Fruit fly (Drosophila melanogaster) whole organism, pupa: ENCODE data around the gene Spn28F.

Experiments used
- CG14655 ChIP-seq: fragments of 200-800 bp; sonication (Bioruptor generic); optimal IDR thresholded peaks from 3 replicates; lab custom pipeline; 2017; ENCODE audit warnings: mild to moderate bottlenecking, missing biosample characterization, missing genetic modification reagents, missing genetic modification characterization
- CG15710 ChIP-seq: fragments of 200-800 bp; sonication (Bioruptor generic); optimal IDR thresholded peaks from 2 replicates; lab custom pipeline; 2018; ENCODE audit warnings: missing biosample characterization, mild to moderate bottlenecking, missing genetic modification characterization, moderate library complexity
- CG32121 ChIP-seq: fragments of 200-800 bp; sonication (Bioruptor generic); IDR thresholded peaks from 2 replicates; pipeline ENCODE4 v1.3.6; 2022; ENCODE audit warnings: missing biosample characterization, missing genetic modification characterization
- CG8301 ChIP-seq: fragments of 200-800 bp; sonication (Bioruptor generic); optimal IDR thresholded peaks from 2 replicates; lab custom pipeline; 2018; ENCODE audit warnings: missing biosample characterization, mild to moderate bottlenecking, missing genetic modification characterization
- D1 ChIP-seq: fragments of 200-800 bp; sonication (Bioruptor generic); optimal IDR thresholded peaks from 2 replicates; lab custom pipeline; 2018; ENCODE audit warnings: missing biosample characterization, mild to moderate bottlenecking, missing genetic modification characterization, moderate library complexity
- EcR ChIP-seq: fragments of 200-800 bp; sonication (Bioruptor generic); optimal IDR thresholded peaks from 3 replicates; lab custom pipeline; 2019; ENCODE audit warnings: missing biosample characterization, missing genetic modification characterization, mild to moderate bottlenecking, moderate library complexity, missing genetic modification reagents

DNA sequence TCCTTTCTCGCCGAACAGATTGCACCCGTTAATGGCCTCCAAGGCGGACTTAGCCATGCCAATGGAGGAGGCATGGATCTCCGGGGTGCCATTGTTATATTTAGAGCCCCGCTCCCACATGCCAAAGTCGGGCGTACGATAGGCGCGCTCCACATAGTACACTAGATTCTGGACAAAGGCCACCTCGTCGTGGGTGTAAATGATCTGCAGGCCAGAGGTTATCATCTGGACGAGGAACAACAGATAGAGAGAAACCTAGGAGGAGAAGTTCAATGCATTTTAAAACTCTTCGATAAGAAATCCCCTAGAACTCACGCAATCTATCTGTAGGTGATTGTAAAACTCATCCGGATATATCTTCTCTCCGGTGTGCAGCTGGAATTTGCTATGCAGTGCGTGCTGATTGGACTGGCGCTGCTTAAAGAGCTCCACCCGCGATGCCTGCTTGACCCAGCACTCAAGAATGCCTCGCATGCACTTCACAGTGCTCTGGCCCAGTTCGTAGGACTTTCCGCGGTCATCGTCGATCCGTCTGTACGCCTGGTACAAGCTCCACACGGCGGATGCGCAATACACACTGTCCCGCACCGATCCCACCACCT, 45.8 kb downstream of the Spn28F start:
- no peak for TF ChIP-seq CG8301 (tag; lab: Kevin White, UChicago)
- TF ChIP-seq CG15710, result no peak
- no peak for TF ChIP-seq D1 (tag; lab: Kevin White, UChicago)
- TF ChIP-seq CG32121 (GFP tag; lab: Robert Waterston, UW), result no peak
- no peak for TF ChIP-seq CG14655 (GFP tag; lab: Kevin White, UChicago)
- no peak for TF ChIP-seq EcR (GFP tag; lab: Kevin White, UChicago)
